Worm (Caenorhabditis elegans) whole organism, late embryonic: ENCODE results near the gene K02F6.6.

Source experiments
- C08G9.2 ChIP-seq: sonication (generic microtip); optimal IDR thresholded peaks from 2 replicates; lab custom pipeline; 2016; ENCODE audit warnings: mild to moderate bottlenecking, missing genetic modification characterization, moderate library complexity, missing compliant biosample characterization
- F13H6.1 ChIP-seq: sonication (generic microtip); optimal IDR thresholded peaks from 2 replicates; lab custom pipeline; 2016; ENCODE audit warnings: missing genetic modification characterization, missing compliant biosample characterization
- K09A11.1 ChIP-seq: sonication (generic microtip); optimal IDR thresholded peaks from 2 replicates; lab custom pipeline; 2017; ENCODE audit warnings: antibody characterized with exemption, mild to moderate bottlenecking, missing genetic modification characterization, missing compliant biosample characterization; ENCODE audit not compliant: insufficient read depth
- ahr-1 ChIP-seq: sonication (generic microtip); optimal IDR thresholded peaks from 2 replicates; lab custom pipeline; 2016; ENCODE audit warnings: missing genetic modification characterization, missing compliant biosample characterization
- ama-1 ChIP-seq: fragments of 150-350 bp; optimal IDR thresholded peaks from 2 replicates; lab custom pipeline; 2014
- ceh-14 ChIP-seq: sonication (generic microtip); optimal IDR thresholded peaks from 2 replicates; lab custom pipeline; 2016; ENCODE audit warnings: missing genotype, missing genetic modification characterization, missing compliant biosample characterization
- ceh-19 ChIP-seq: fragments of 200-800 bp; sonication (Bioruptor generic); optimal IDR thresholded peaks from 2 replicates; lab custom pipeline; 2018; ENCODE audit warnings: mild to moderate bottlenecking, missing genetic modification characterization, missing compliant biosample characterization
- ceh-22 ChIP-seq: sonication (generic microtip); optimal IDR thresholded peaks from 2 replicates; lab custom pipeline; 2017; ENCODE audit warnings: missing biosample characterization, missing genetic modification characterization
- ceh-24 ChIP-seq: sonication (generic microtip); optimal IDR thresholded peaks from 2 replicates; lab custom pipeline; 2016; ENCODE audit warnings: mild to moderate bottlenecking, missing genetic modification characterization, missing compliant biosample characterization
- ceh-30 ChIP-seq: fragments of 150-350 bp; optimal IDR thresholded peaks from 2 replicates; lab custom pipeline; 2014; ENCODE audit warnings: missing biosample characterization, missing genetic modification characterization
- ceh-48 ChIP-seq: sonication (generic microtip); optimal IDR thresholded peaks from 2 replicates; lab custom pipeline; 2016; ENCODE audit warnings: missing genetic modification characterization, inconsistent platforms, missing compliant biosample characterization
- ceh-9 ChIP-seq: sonication (generic microtip); optimal IDR thresholded peaks from 2 replicates; lab custom pipeline; 2016; ENCODE audit warnings: mild to moderate bottlenecking, missing genetic modification characterization, inconsistent platforms, missing compliant biosample characterization
- dve-1 ChIP-seq: sonication (generic microtip); optimal IDR thresholded peaks from 2 replicates; lab custom pipeline; 2017; ENCODE audit warnings: antibody characterized with exemption, mild to moderate bottlenecking, missing genetic modification characterization, missing compliant biosample characterization
- elt-2 ChIP-seq: sonication (generic microtip); optimal IDR thresholded peaks from 2 replicates; lab custom pipeline; 2016; ENCODE audit warnings: missing genetic modification reagents, missing genetic modification characterization, missing compliant biosample characterization
- ets-4 ChIP-seq: sonication (generic microtip); optimal IDR thresholded peaks from 2 replicates; lab custom pipeline; 2016; ENCODE audit warnings: missing genetic modification characterization, missing compliant biosample characterization
- fax-1 ChIP-seq: sonication (generic microtip); optimal IDR thresholded peaks from 2 replicates; lab custom pipeline; 2016; ENCODE audit warnings: missing genotype, missing genetic modification characterization, missing compliant biosample characterization
- fkh-6 ChIP-seq: sonication (generic microtip); optimal IDR thresholded peaks from 2 replicates; lab custom pipeline; 2016; ENCODE audit warnings: missing genetic modification characterization, missing compliant biosample characterization
- gmeb-2 ChIP-seq: sonication (generic microtip); optimal IDR thresholded peaks from 2 replicates; lab custom pipeline; 2016; ENCODE audit warnings: missing genetic modification characterization, inconsistent platforms, missing compliant biosample characterization
- hlh-15 ChIP-seq: sonication (generic microtip); optimal IDR thresholded peaks from 2 replicates; lab custom pipeline; 2016; ENCODE audit warnings: missing genetic modification characterization, missing compliant biosample characterization
- hlh-30 ChIP-seq: sonication (generic microtip); optimal IDR thresholded peaks from 2 replicates; lab custom pipeline; 2017; ENCODE audit warnings: antibody characterized with exemption, missing genetic modification characterization, missing compliant biosample characterization; ENCODE audit not compliant: insufficient read depth
- hlh-8 ChIP-seq: sonication (generic microtip); optimal IDR thresholded peaks from 2 replicates; lab custom pipeline; 2016; ENCODE audit warnings: missing genotype, missing genetic modification characterization, missing compliant biosample characterization
- lim-6 ChIP-seq: sonication (generic microtip); optimal IDR thresholded peaks from 2 replicates; lab custom pipeline; 2016; ENCODE audit warnings: missing genetic modification characterization, missing compliant biosample characterization
- lin-11 ChIP-seq: fragments of 200-800 bp; sonication (Bioruptor generic); optimal IDR thresholded peaks from 2 replicates; lab custom pipeline; 2018; ENCODE audit warnings: mild to moderate bottlenecking, missing genetic modification characterization, missing compliant biosample characterization
- madf-2 ChIP-seq: sonication (generic microtip); optimal IDR thresholded peaks from 2 replicates; lab custom pipeline; 2017; ENCODE audit warnings: missing genetic modification characterization, missing compliant biosample characterization
- mec-3 ChIP-seq: sonication (generic microtip); optimal IDR thresholded peaks from 2 replicates; lab custom pipeline; 2016; ENCODE audit warnings: borderline replicate concordance, missing genetic modification characterization, missing compliant biosample characterization
- nhr-11 ChIP-seq: fragments of 150-350 bp; optimal IDR thresholded peaks from 2 replicates; lab custom pipeline; 2014; ENCODE audit warnings: missing biosample characterization, missing genetic modification characterization
- npax-4 ChIP-seq: sonication (generic microtip); optimal IDR thresholded peaks from 2 replicates; lab custom pipeline; 2016; ENCODE audit warnings: missing genetic modification characterization, missing compliant biosample characterization
- pat-9 ChIP-seq: fragments of 200-800 bp; sonication (Bioruptor generic); optimal IDR thresholded peaks from 2 replicates; lab custom pipeline; 2018; ENCODE audit warnings: mild to moderate bottlenecking, missing genetic modification characterization, moderate library complexity, missing compliant biosample characterization
- pax-1 ChIP-seq: fragments of 150-350 bp; optimal IDR thresholded peaks from 2 replicates; lab custom pipeline; 2014; ENCODE audit warnings: missing biosample characterization, missing genetic modification characterization
- pha-2 ChIP-seq: sonication (generic microtip); optimal IDR thresholded peaks from 2 replicates; lab custom pipeline; 2017; ENCODE audit warnings: mild to moderate bottlenecking, missing genetic modification characterization, missing compliant biosample characterization
- pros-1 ChIP-seq: fragments of 150-350 bp; optimal IDR thresholded peaks from 2 replicates; lab custom pipeline; 2014; ENCODE audit warnings: missing biosample characterization, missing genetic modification reagents, missing genetic modification characterization
- sox-2 ChIP-seq: fragments of 200-800 bp; sonication (Bioruptor generic); IDR thresholded peaks from 2 replicates; pipeline ENCODE4 v1.3.6; 2022; ENCODE audit warnings: missing genetic modification reagents, missing genetic modification characterization, missing compliant biosample characterization
- sox-4 ChIP-seq: sonication (generic microtip); optimal IDR thresholded peaks from 2 replicates; lab custom pipeline; 2017; ENCODE audit warnings: mild to moderate bottlenecking, missing genetic modification characterization, inconsistent platforms, missing compliant biosample characterization
- tbx-2 ChIP-seq: sonication (generic microtip); optimal IDR thresholded peaks from 2 replicates; lab custom pipeline; 2016; ENCODE audit warnings: missing genetic modification characterization, missing compliant biosample characterization
- tbx-7 ChIP-seq: sonication (generic microtip); optimal IDR thresholded peaks from 2 replicates; lab custom pipeline; 2016; ENCODE audit warnings: missing genotype, missing genetic modification characterization, missing compliant biosample characterization
- unc-3 ChIP-seq, 2 experiments: fragments of 200-800 bp in 1 of 2; sonication (Bioruptor generic) in 1 of 2; sonication (generic microtip) in 1 of 2; conservative IDR thresholded peaks in 1 of 2; optimal IDR thresholded peaks in 1 of 2; 2 replicates each; pipeline versions ENCODE4 v1.3.6 to Lab custom; 2016 to 2022; ENCODE audit warnings: missing compliant biosample characterization in 2 of 2, missing genetic modification characterization in 2 of 2, missing genetic modification reagents in 1 of 2
- unc-42 ChIP-seq: sonication (generic microtip); optimal IDR thresholded peaks from 2 replicates; lab custom pipeline; 2016; ENCODE audit warnings: missing genotype, missing genetic modification characterization, missing compliant biosample characterization

K02F6.6 gene

ce11 chrII:2530496-2530895 lies at the start of gene K02F6.6:
Gene K02F6.6 (plus strand): TSS chrII:2530796.
- TF ChIP-seq mec-3 (tag; lab: Kevin White, UChicago) (no peak), ceh-22 (tag; lab: Kevin White, UChicago) (no peak), lin-11 (no peak), unc-42 (no peak), ceh-14 (tag; lab: Kevin White, UChicago) (no peak), tbx-7 (tag; lab: Kevin White, UChicago) (no peak), hlh-15 (no peak), F13H6.1 (tag; lab: Kevin White, UChicago) (no peak)
- TF ChIP-seq, all 69 proteins: peak for 0

ce11 chrII:2481621-2482020 lies 49.0 kb upstream of the K02F6.6 start, which contains the start of gene F53G2.2:
Gene F53G2.2 (plus strand): TSS chrII:2481921.
- TF ChIP-seq gmeb-2 = no peak
- TF ChIP-seq nhr-11 (tag; lab: Kevin White, UChicago) = no peak
- TF ChIP-seq dve-1 = no peak
- TF ChIP-seq K09A11.1 (tag; lab: Kevin White, UChicago) = no peak
- TF ChIP-seq lin-11 = no peak
- TF ChIP-seq tbx-2 (tag; lab: Kevin White, UChicago) = no peak
- TF ChIP-seq fax-1 = no peak
- no peak for TF ChIP-seq ceh-30
- TF ChIP-seq lim-6 (tag; lab: Kevin White, UChicago) = no peak
- no peak for TF ChIP-seq unc-42
- no peak for TF ChIP-seq ceh-14 (tag; lab: Kevin White, UChicago)
- TF ChIP-seq ceh-9 (tag; lab: Kevin White, UChicago) = no peak
- no peak for TF ChIP-seq hlh-8 (tag; lab: Kevin White, UChicago)
- TF ChIP-seq unc-3 (GFP tag; conservative IDR thresholded peaks at IDR 0.05; lab: Robert Waterston, UW) = no peak
- TF ChIP-seq unc-3 (tag; optimal IDR thresholded peaks at IDR 0.05; lab: Kevin White, UChicago) = no peak

- TF ChIP-seq npax-4 (tag; lab: Kevin White, UChicago) (no peak), sox-4 (tag; lab: Kevin White, UChicago) (no peak), pros-1 (tag; lab: Kevin White, UChicago) (no peak), pha-2 (tag; lab: Kevin White, UChicago) (no peak), ceh-19 (GFP tag; lab: Kevin White, UChicago) (no peak), ceh-14 (tag; lab: Kevin White, UChicago) (no peak), tbx-7 (tag; lab: Kevin White, UChicago) (no peak), ceh-48 (no peak), gmeb-2 (no peak), madf-2 (tag; lab: Kevin White, UChicago) (no peak), ceh-22 (tag; lab: Kevin White, UChicago) (no peak), ceh-24 (no peak), ets-4 (tag; lab: Kevin White, UChicago) (no peak)
Observed at ce11 chrII:2483507-2483906, 47.1 kb upstream of the K02F6.6 start, which contains the start of gene F53G2.13. Gene F53G2.13 (plus strand): TSS chrII:2483807.

- TF ChIP-seq C08G9.2 (tag; lab: Kevin White, UChicago) (no peak), sox-2 (no peak), ahr-1 (tag; lab: Kevin White, UChicago) (no peak), ama-1 (lab: Kevin White, UChicago) (no peak), ceh-9 (tag; lab: Kevin White, UChicago) (no peak), pax-1 (no peak), fkh-6 (tag; lab: Kevin White, UChicago) (no peak), elt-2 (tag; lab: Kevin White, UChicago) (no peak), unc-3 (GFP tag; conservative IDR thresholded peaks at IDR 0.05; lab: Robert Waterston, UW) (no peak), unc-3 (tag; optimal IDR thresholded peaks at IDR 0.05; lab: Kevin White, UChicago) (no peak), hlh-30 (tag; lab: Kevin White, UChicago) (no peak), pat-9 (tag; lab: Kevin White, UChicago) (no peak), hlh-8 (tag; lab: Kevin White, UChicago) (no peak), ets-4 (tag; lab: Kevin White, UChicago) (no peak), ceh-19 (GFP tag; lab: Kevin White, UChicago) (no peak), ceh-30 (no peak)
Observed at ce11 chrII:2488386-2488785, 42.2 kb upstream of the K02F6.6 start, which contains the start of gene F53G2.1. Gene F53G2.1 (plus strand): TSS chrII:2488686.
